Worm (Caenorhabditis elegans): ENCODE results near the gene spc-1.

- TF ChIP-seq nhr-90 (tag; optimal IDR thresholded peaks at IDR 0.05) (no peak), egl-18 (GFP tag; IDR thresholded peaks at IDR 0.05) (no peak), pha-4 (tag; optimal IDR thresholded peaks at IDR 0.05) (no peak), unc-130 (GFP tag; optimal IDR thresholded peaks at IDR 0.05) (no peak), F57A8.1 (GFP tag; optimal IDR thresholded peaks at IDR 0.05) (no peak)
These were observed 8.3 kb upstream of the spc-1 start, which contains the start of gene K10B3.1 for ce11 chrX:3135186-3135585.

All from whole organism, young adult.